Worm (Caenorhabditis elegans) whole organism, L4 larva: ENCODE results near the gene lmd-5.
A peak's percentile ranks its signal among the peaks of the same experiment; 100 is the strongest.

Experiments used
- F26F4.8 ChIP-seq: fragments of 200-800 bp; sonication (Bioruptor generic); conservative IDR thresholded peaks from 2 replicates; pipeline ENCODE4 v1.3.6; 2022; ENCODE audit warnings: missing genetic modification characterization, missing compliant biosample characterization
- F49E8.2 ChIP-seq: sonication (generic microtip); optimal IDR thresholded peaks from 2 replicates; lab custom pipeline; 2016; ENCODE audit warnings: missing compliant biosample characterization, mild to moderate bottlenecking, missing genetic modification characterization, borderline replicate concordance
- T20F7.1 ChIP-seq: fragments of 200-800 bp; sonication (Bioruptor generic); optimal IDR thresholded peaks from 2 replicates; lab custom pipeline; 2018; ENCODE audit warnings: mild to moderate bottlenecking, missing genetic modification characterization, missing compliant biosample characterization
- Y75B8A.6 ChIP-seq: fragments of 200-800 bp; sonication (Bioruptor generic); IDR thresholded peaks from 2 replicates; pipeline ENCODE4 v1.3.6; 2022; ENCODE audit warnings: missing genetic modification reagents, missing genetic modification characterization, missing compliant biosample characterization
- ZK546.5 ChIP-seq, 2 experiments: sonication (generic microtip); optimal IDR thresholded peaks; 2 replicates each; lab custom pipeline; 2017; ENCODE audit warnings: missing biosample characterization in 2 of 2, missing genetic modification characterization in 2 of 2
- aha-1 ChIP-seq: fragments of 150-350 bp; peaks from one replicate; lab custom pipeline; 2014; ENCODE audit warnings: missing biosample characterization, missing genetic modification characterization
- attf-4 ChIP-seq: sonication (generic microtip); optimal IDR thresholded peaks from 3 replicates; lab custom pipeline; 2017; ENCODE audit warnings: missing biosample characterization, missing genetic modification characterization
- ceh-28 ChIP-seq: fragments of 150-350 bp; optimal IDR thresholded peaks from 2 replicates; lab custom pipeline; 2014; ENCODE audit warnings: missing biosample characterization, missing genetic modification reagents, missing genetic modification characterization
- ceh-32 ChIP-seq: sonication (generic microtip); optimal IDR thresholded peaks from 2 replicates; lab custom pipeline; 2016; ENCODE audit warnings: mild to moderate bottlenecking, missing genetic modification characterization, missing compliant biosample characterization; ENCODE audit not compliant: poor library complexity
- ceh-82 ChIP-seq: sonication (generic microtip); optimal IDR thresholded peaks from 2 replicates; lab custom pipeline; 2017; ENCODE audit warnings: missing biosample characterization, missing genetic modification characterization
- ctbp-1 ChIP-seq: fragments of 200-800 bp; sonication (Bioruptor generic); IDR thresholded peaks from 2 replicates; pipeline ENCODE4 v1.3.6; 2022; ENCODE audit warnings: missing genetic modification reagents, missing genetic modification characterization, missing compliant biosample characterization
- daf-12 ChIP-seq: fragments of 150-350 bp; optimal IDR thresholded peaks from 2 replicates; lab custom pipeline; 2014; ENCODE audit warnings: missing biosample characterization, missing genetic modification reagents, missing genetic modification characterization
- daf-19 ChIP-seq: fragments of 200-800 bp; sonication (Bioruptor generic); conservative IDR thresholded peaks from 2 replicates; pipeline ENCODE4 v1.3.6; 2022; ENCODE audit warnings: missing genetic modification characterization, missing compliant biosample characterization
- dmd-8 ChIP-seq: fragments of 200-800 bp; sonication (Bioruptor generic); IDR thresholded peaks from 2 replicates; pipeline ENCODE4 v1.3.6; 2022; ENCODE audit warnings: missing genetic modification characterization, missing compliant biosample characterization
- egl-27 ChIP-seq: sonication (generic microtip); optimal IDR thresholded peaks from 3 replicates; lab custom pipeline; 2017; ENCODE audit warnings: missing biosample characterization, missing genetic modification reagents, missing genetic modification characterization
- gei-8 ChIP-seq: fragments of 200-800 bp; sonication (Bioruptor generic); optimal IDR thresholded peaks from 2 replicates; lab custom pipeline; 2018; ENCODE audit warnings: mild to moderate bottlenecking, missing genetic modification characterization, missing compliant biosample characterization
- hif-1 ChIP-seq, 2 experiments: sonication (generic microtip); optimal IDR thresholded peaks; 2 replicates each; lab custom pipeline; 2016 to 2017; ENCODE audit warnings: missing compliant biosample characterization in 2 of 2, missing genetic modification characterization in 2 of 2, missing genetic modification reagents in 2 of 2, missing genotype in 2 of 2, mild to moderate bottlenecking in 1 of 2
- hlh-11 ChIP-seq: fragments of 200-800 bp; sonication (Bioruptor generic); optimal IDR thresholded peaks from 2 replicates; lab custom pipeline; 2018; ENCODE audit warnings: mild to moderate bottlenecking, missing genetic modification characterization, missing compliant biosample characterization
- lin-1 ChIP-seq: fragments of 200-800 bp; sonication (Bioruptor generic); IDR thresholded peaks from 2 replicates; pipeline ENCODE4 v1.3.6; 2022; ENCODE audit warnings: missing genetic modification reagents, missing genetic modification characterization, missing compliant biosample characterization
- lin-13 ChIP-seq: fragments of 150-350 bp; optimal IDR thresholded peaks from 2 replicates; lab custom pipeline; 2014; ENCODE audit warnings: missing biosample characterization, missing genetic modification reagents, missing genetic modification characterization
- lin-15B ChIP-seq: fragments of 150-350 bp; sonication (generic microtip); optimal IDR thresholded peaks from 3 replicates; lab custom pipeline; 2014; ENCODE audit warnings: missing biosample characterization, missing genetic modification characterization
- lin-29 ChIP-seq: fragments of 200-800 bp; sonication (Bioruptor generic); IDR thresholded peaks from 2 replicates; pipeline ENCODE4 v1.3.6; 2022; ENCODE audit warnings: missing genetic modification reagents, missing genetic modification characterization, missing compliant biosample characterization
- lin-38 ChIP-seq: fragments of 200-800 bp; sonication (Bioruptor generic); IDR thresholded peaks from 2 replicates; pipeline ENCODE4 v1.3.6; 2022; ENCODE audit warnings: missing genetic modification reagents, missing genetic modification characterization, missing compliant biosample characterization
- lir-3 ChIP-seq: sonication (generic microtip); optimal IDR thresholded peaks from 2 replicates; lab custom pipeline; 2016; ENCODE audit warnings: mild to moderate bottlenecking, missing genetic modification characterization, missing compliant biosample characterization
- mdl-1 ChIP-seq, 2 experiments: fragments of 150-350 bp in 1 of 2; sonication (generic microtip) in 1 of 2; optimal IDR thresholded peaks; 2 replicates each; lab custom pipeline; 2014 to 2017; ENCODE audit warnings: missing biosample characterization in 2 of 2, missing genetic modification characterization in 2 of 2
- mdt-29 ChIP-seq: fragments of 200-800 bp; sonication (Bioruptor generic); IDR thresholded peaks from 2 replicates; pipeline ENCODE4 v1.3.6; 2022; ENCODE audit warnings: missing genetic modification reagents, missing genetic modification characterization, missing compliant biosample characterization
- mxl-2 ChIP-seq: fragments of 200-800 bp; sonication (Bioruptor generic); conservative IDR thresholded peaks from 2 replicates; pipeline ENCODE4 v1.3.6; 2022; ENCODE audit warnings: missing genetic modification reagents, missing genetic modification characterization, missing compliant biosample characterization
- mxl-3 ChIP-seq: fragments of 200-800 bp; sonication (Bioruptor generic); optimal IDR thresholded peaks from 2 replicates; lab custom pipeline; 2018; ENCODE audit warnings: mild to moderate bottlenecking, missing genetic modification characterization, missing compliant biosample characterization
- nhr-10 ChIP-seq: fragments of 150-350 bp; optimal IDR thresholded peaks from 2 replicates; lab custom pipeline; 2014; ENCODE audit warnings: missing biosample characterization, missing genetic modification characterization
- nhr-42 ChIP-seq: fragments of 200-800 bp; sonication (Bioruptor generic); IDR thresholded peaks from 2 replicates; pipeline ENCODE4 v1.3.6; 2022; ENCODE audit warnings: missing genetic modification characterization, missing compliant biosample characterization
- nhr-77 ChIP-seq: fragments of 150-350 bp; optimal IDR thresholded peaks from 2 replicates; lab custom pipeline; 2014; ENCODE audit warnings: missing biosample characterization, missing genetic modification characterization
- pha-4 ChIP-seq, 2 experiments: fragments of 150-350 bp in 1 of 2; fragments of 200-800 bp in 1 of 2; sonication (Bioruptor generic) in 1 of 2; IDR thresholded peaks in 1 of 2; optimal IDR thresholded peaks in 1 of 2; 2 replicates each; pipeline versions ENCODE4 v1.3.6 to Lab custom; 2014 to 2022; ENCODE audit warnings: missing genetic modification characterization in 2 of 2, missing genetic modification reagents in 2 of 2, missing biosample characterization in 1 of 2, missing compliant biosample characterization in 1 of 2
- php-3 ChIP-seq: fragments of 200-800 bp; sonication (Bioruptor generic); IDR thresholded peaks from 2 replicates; pipeline ENCODE4 v1.3.6; 2022; ENCODE audit warnings: missing genetic modification reagents, missing genetic modification characterization, missing compliant biosample characterization
- set-16 ChIP-seq: fragments of 200-800 bp; sonication (Bioruptor generic); IDR thresholded peaks from 2 replicates; pipeline ENCODE4 v1.3.6; 2022; ENCODE audit warnings: missing genetic modification reagents, missing genetic modification characterization, missing compliant biosample characterization
- skn-1 ChIP-seq: fragments of 150-350 bp; optimal IDR thresholded peaks from 2 replicates; lab custom pipeline; 2014; ENCODE audit warnings: missing biosample characterization, missing genetic modification characterization
- spr-1 ChIP-seq: sonication (generic microtip); optimal IDR thresholded peaks from 2 replicates; lab custom pipeline; 2016; ENCODE audit warnings: mild to moderate bottlenecking, missing genetic modification characterization, missing compliant biosample characterization
- tag-97 ChIP-seq: fragments of 200-800 bp; sonication (Bioruptor generic); IDR thresholded peaks from 2 replicates; pipeline ENCODE4 v1.3.6; 2022; ENCODE audit warnings: missing genetic modification characterization, missing compliant biosample characterization
- unc-130 ChIP-seq: sonication (generic microtip); optimal IDR thresholded peaks from 2 replicates; lab custom pipeline; 2016; ENCODE audit warnings: missing genetic modification reagents, missing genetic modification characterization, missing compliant biosample characterization
- unc-62 ChIP-seq, 3 experiments: fragments of 150-350 bp in 1 of 3; sonication (generic microtip); optimal IDR thresholded peaks in 2 of 3; peaks in 1 of 3; 1 replicate in 1 of 3; 2 replicates in 2 of 3; lab custom pipeline; 2014 to 2017; ENCODE audit warnings: missing biosample characterization in 3 of 3, missing genetic modification characterization in 3 of 3, missing genetic modification reagents in 3 of 3, missing genotype in 1 of 3
- vab-7 ChIP-seq: fragments of 200-800 bp; sonication (Bioruptor generic); IDR thresholded peaks from 2 replicates; pipeline ENCODE4 v1.3.6; 2022; ENCODE audit warnings: missing genetic modification reagents, missing genetic modification characterization, missing compliant biosample characterization
- zfp-2 ChIP-seq: sonication (generic microtip); optimal IDR thresholded peaks from 2 replicates; lab custom pipeline; 2016; ENCODE audit warnings: mild to moderate bottlenecking, missing genetic modification characterization, missing compliant biosample characterization
- zfp-3 ChIP-seq: fragments of 200-800 bp; sonication (Bioruptor generic); conservative IDR thresholded peaks from 2 replicates; pipeline ENCODE4 v1.3.6; 2022; ENCODE audit warnings: missing genetic modification reagents, missing genetic modification characterization, missing compliant biosample characterization
- zip-11 ChIP-seq: fragments of 200-800 bp; sonication (Bioruptor generic); IDR thresholded peaks from 2 replicates; pipeline ENCODE4 v1.3.6; 2022; ENCODE audit warnings: missing genetic modification characterization, missing compliant biosample characterization
- ztf-7 ChIP-seq: fragments of 150-350 bp; optimal IDR thresholded peaks from 2 replicates; lab custom pipeline; 2014; ENCODE audit warnings: missing biosample characterization, missing genetic modification characterization

The lmd-5 gene

DNA sequence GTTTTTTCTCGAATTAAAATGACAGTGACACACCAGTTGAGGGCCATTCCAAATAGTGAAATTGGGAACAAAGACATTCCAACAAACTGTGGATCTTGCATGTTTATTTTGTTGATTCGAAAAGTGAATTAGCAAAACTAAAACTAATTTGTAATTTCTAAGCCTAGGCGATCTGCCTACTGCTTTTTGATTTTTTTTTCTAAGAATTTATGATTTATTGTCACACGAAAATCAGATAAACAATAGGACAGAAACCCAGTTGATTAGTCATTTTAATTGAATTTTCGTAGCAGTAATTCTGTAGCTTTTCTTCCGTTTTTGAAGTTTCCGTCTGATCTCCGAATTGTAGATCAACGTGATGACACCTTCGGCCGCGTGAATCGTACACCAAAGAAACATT is 4.7 kb upstream of the lmd-5 start, which contains the start of gene srx-33:
Gene srx-33, minus strand, starts transcription at position 101 of the 400 bp plus-strand sequence.
- TF ChIP-seq pha-4 (GFP tag; IDR thresholded peaks at IDR 0.05; lab: Robert Waterston, UW) (no peak), pha-4 (tag; optimal IDR thresholded peaks at IDR 0.05; lab: Kevin White, UChicago) (no peak), mxl-2 (GFP tag; lab: Robert Waterston, UW) (no peak), ceh-32 (tag; lab: Kevin White, UChicago) (no peak), vab-7 (no peak), dmd-8 (GFP tag; lab: Robert Waterston, UW) (no peak), aha-1 (tag; lab: Kevin White, UChicago) (no peak), egl-27 (tag; lab: Kevin White, UChicago) (no peak), set-16 (GFP tag; lab: Robert Waterston, UW) (no peak), F26F4.8 (GFP tag; lab: Robert Waterston, UW) (no peak), hlh-11 (tag; lab: Kevin White, UChicago) (no peak), zip-11 (GFP tag; lab: Robert Waterston, UW) (no peak), mdl-1 (tag; optimal IDR thresholded peaks at IDR 0.05; lab: Kevin White, UChicago) (no peak), lir-3 (tag; lab: Kevin White, UChicago) (no peak), ZK546.5 (tag; optimal IDR thresholded peaks at IDR 0.05; lab: Kevin White, UChicago) (no peak), nhr-77 (tag; lab: Kevin White, UChicago) (no peak)

DNA sequence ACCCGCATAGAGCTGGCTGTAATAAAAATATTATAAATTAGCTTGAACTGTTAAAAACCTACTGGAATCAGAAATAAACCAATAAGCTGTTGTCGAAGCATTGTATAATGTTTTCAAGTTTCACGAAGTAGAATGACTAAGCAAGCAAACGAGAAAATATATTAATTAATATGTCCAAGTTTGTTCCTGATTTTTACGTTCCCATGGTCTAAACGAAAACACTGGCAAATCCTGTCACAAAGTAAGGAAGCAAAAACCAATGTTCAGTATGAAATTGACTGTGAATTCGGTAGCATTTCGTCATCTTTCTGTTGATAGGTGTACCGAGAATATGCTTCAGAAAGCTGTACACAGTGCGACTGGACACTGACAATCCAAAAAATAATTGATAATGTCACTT is 3.3 kb upstream of the lmd-5 start, which contains the start of gene srx-34:
Gene srx-34, minus strand, starts transcription at position 101 of the 400 bp plus-strand sequence.
- TF ChIP-seq Y75B8A.6, result no peak
- no peak for TF ChIP-seq ceh-28 (tag; lab: Kevin White, UChicago)
- no peak for TF ChIP-seq lin-15B (tag; lab: Kevin White, UChicago)

DNA sequence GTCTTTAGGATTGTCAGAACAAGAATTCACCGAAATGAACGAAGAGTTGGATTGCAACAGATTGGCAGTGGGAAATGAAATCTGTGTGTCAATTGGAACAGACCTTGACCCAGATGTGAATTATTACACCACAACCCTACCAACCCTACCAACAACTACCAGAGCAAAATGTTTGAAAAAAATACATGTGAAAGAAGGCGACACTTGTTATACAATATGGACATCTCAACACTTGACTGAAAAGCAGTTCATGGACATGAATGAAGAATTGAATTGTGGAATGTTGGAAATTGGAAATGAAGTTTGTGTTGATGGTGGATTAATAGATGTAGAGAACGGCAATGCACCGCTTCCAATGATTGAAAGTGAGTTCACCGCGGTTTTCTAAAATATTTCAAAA is 521 bp downstream of the lmd-5 start:
- TF ChIP-seq ZK546.5 (tag; optimal IDR thresholded peaks at IDR 0.05; lab: Kevin White, UChicago) (no peak), unc-62 (GFP tag; optimal IDR thresholded peaks at IDR 0.05 in 1 of 2; lab: Kevin White, UChicago) (peak in 1 of 2 experiments; percentile 96), unc-62 (tag; optimal IDR thresholded peaks at IDR 0.05; lab: Kevin White, UChicago) (no peak)

- TF ChIP-seq gei-8 (GFP tag; lab: Kevin White, UChicago), result no peak
- no peak for TF ChIP-seq attf-4 (tag; lab: Kevin White, UChicago)
- TF ChIP-seq ceh-82 (tag; lab: Kevin White, UChicago), result no peak
- TF ChIP-seq hif-1 (tag; optimal IDR thresholded peaks at IDR 0.05; lab: Kevin White, UChicago), result no peak
- TF ChIP-seq nhr-10 (tag; lab: Kevin White, UChicago), result no peak
- TF ChIP-seq lin-38 (GFP tag; lab: Robert Waterston, UW), result no peak
- no peak for TF ChIP-seq daf-12 (tag; lab: Kevin White, UChicago)
- no peak for TF ChIP-seq ztf-7 (tag; lab: Kevin White, UChicago)
- TF ChIP-seq zfp-2, result no peak
- no peak for TF ChIP-seq lin-13 (GFP tag; lab: Kevin White, UChicago)
Measured at ce11 chrV:7129460-7129859, 6.0 kb downstream of the lmd-5 start, which contains the start of gene T01C4.8. Gene T01C4.8 (minus strand): TSS chrV:7129560.

DNA sequence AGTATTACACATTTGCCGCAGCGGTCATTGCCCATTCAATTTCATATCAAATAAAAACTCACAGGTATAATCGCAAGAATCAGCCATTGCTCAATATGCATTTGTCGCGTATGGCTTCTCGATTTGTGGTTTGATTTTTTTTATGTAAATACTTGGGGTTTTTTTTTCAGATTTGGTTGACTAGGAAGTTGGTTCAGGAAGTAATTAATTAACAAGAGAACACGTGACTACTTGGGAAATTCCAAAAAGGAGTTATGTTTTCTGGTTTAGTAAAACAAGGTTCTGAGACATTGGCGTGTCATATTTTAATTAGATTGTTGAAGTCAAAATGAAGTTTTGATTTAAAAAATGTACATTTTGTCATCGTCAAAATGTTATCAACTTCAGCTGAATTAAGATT is 7.5 kb downstream of the lmd-5 start, which contains the start of gene srx-36:
Gene srx-36, minus strand, starts transcription at position 101 of the 400 bp plus-strand sequence.
- TF ChIP-seq unc-130 (no peak), php-3 (GFP tag; lab: Robert Waterston, UW) (no peak), tag-97 (no peak), spr-1 (tag; lab: Kevin White, UChicago) (no peak), daf-19 (GFP tag; lab: Robert Waterston, UW) (no peak), T20F7.1 (GFP tag; lab: Kevin White, UChicago) (no peak), zfp-3 (GFP tag; lab: Robert Waterston, UW) (no peak), F49E8.2 (tag; lab: Kevin White, UChicago) (no peak), lin-1 (GFP tag; lab: Robert Waterston, UW) (no peak), vab-7 (no peak), lin-29 (no peak), gei-8 (GFP tag; lab: Kevin White, UChicago) (no peak), mdt-29 (no peak), skn-1 (no peak), nhr-42 (GFP tag; lab: Robert Waterston, UW) (no peak), zip-11 (GFP tag; lab: Robert Waterston, UW) (no peak), ctbp-1 (no peak), mxl-3 (GFP tag; lab: Kevin White, UChicago) (no peak), daf-12 (tag; lab: Kevin White, UChicago) (no peak)
